Worm (Caenorhabditis elegans): ENCODE data around the gene ZK637.12.

ZK637.12 gene

DNA sequence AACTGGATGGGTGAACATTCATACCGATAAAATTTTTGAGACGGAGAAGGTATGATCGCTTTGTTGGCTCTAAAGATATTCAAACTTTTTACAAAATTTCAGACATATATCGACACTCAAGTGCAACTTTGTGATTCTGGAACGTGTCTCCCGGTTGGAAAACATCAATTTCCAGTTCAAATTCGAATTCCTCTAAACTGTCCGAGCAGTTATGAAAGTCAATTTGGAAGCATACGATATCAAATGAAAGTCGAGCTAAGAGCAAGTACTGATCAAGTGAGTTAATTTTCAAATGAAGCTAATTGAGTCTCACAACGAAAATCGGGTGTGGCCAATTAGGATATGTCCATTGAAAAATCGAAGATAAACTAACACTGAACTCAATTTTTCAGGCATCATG lies 10.3 kb downstream of the ZK637.12 start:
- TF ChIP-seq nhr-25 (tag; optimal IDR thresholded peaks at IDR 0.05) (no peak), ama-1 (optimal IDR thresholded peaks at IDR 0.05) (no peak), ceh-82 (tag; optimal IDR thresholded peaks at IDR 0.05) (no peak), elt-3 (tag; optimal IDR thresholded peaks at IDR 0.05) (no peak)

- no peak for TF ChIP-seq skn-1 (tag; optimal IDR thresholded peaks at IDR 0.05)
- TF ChIP-seq ztf-4 (tag; optimal IDR thresholded peaks at IDR 0.05): no peak
- TF ChIP-seq alr-1 (tag; optimal IDR thresholded peaks at IDR 0.05): no peak
- no peak for TF ChIP-seq nhr-10 (tag; optimal IDR thresholded peaks at IDR 0.05)
- peak; percentile 40 for TF ChIP-seq sem-4 (tag; optimal IDR thresholded peaks at IDR 0.05)
- peak; percentile 55 for TF ChIP-seq crh-2 (tag; optimal IDR thresholded peaks at IDR 0.05)
- no peak for TF ChIP-seq ama-1 (optimal IDR thresholded peaks at IDR 0.05)
- no peak for TF ChIP-seq nhr-6 (tag; optimal IDR thresholded peaks at IDR 0.05)
- no peak for TF ChIP-seq peb-1 (tag; optimal IDR thresholded peaks at IDR 0.05)
- TF ChIP-seq lin-39 (tag; optimal IDR thresholded peaks at IDR 0.05): no peak
- TF ChIP-seq sma-9 (GFP tag; optimal IDR thresholded peaks at IDR 0.05): peak; percentile 83
- no peak for TF ChIP-seq sma-9 (tag; optimal IDR thresholded peaks at IDR 0.05)
- TF ChIP-seq ceh-16 (tag; optimal IDR thresholded peaks at IDR 0.05): no peak
- no peak for TF ChIP-seq nhr-23 (tag; optimal IDR thresholded peaks at IDR 0.05)
- TF ChIP-seq nhr-11 (tag; optimal IDR thresholded peaks at IDR 0.05): no peak
- TF ChIP-seq mbf-1 (tag; optimal IDR thresholded peaks at IDR 0.05): no peak
- TF ChIP-seq mdl-1 (tag; optimal IDR thresholded peaks at IDR 0.05): peak in 1 of 2 experiments; percentile 17
- no peak for TF ChIP-seq nhr-12 (tag; optimal IDR thresholded peaks at IDR 0.05)
- TF ChIP-seq Y55F3AM.14 (GFP tag; optimal IDR thresholded peaks at IDR 0.05): peak; percentile 45
- no peak for TF ChIP-seq R02D3.7 (tag; optimal IDR thresholded peaks at IDR 0.05)
- no peak for TF ChIP-seq nhr-237 (tag; optimal IDR thresholded peaks at IDR 0.05)
- peak; percentile 80 for TF ChIP-seq gmeb-1 (tag; optimal IDR thresholded peaks at IDR 0.05)
- no peak for TF ChIP-seq unc-62 (GFP tag; optimal IDR thresholded peaks at IDR 0.05)
- no peak for TF ChIP-seq mab-5 (tag; optimal IDR thresholded peaks at IDR 0.05)
- TF ChIP-seq ceh-82 (tag; optimal IDR thresholded peaks at IDR 0.05): no peak
- TF ChIP-seq snpc-4 (tag; optimal IDR thresholded peaks at IDR 0.05): no peak
- TF ChIP-seq egl-27 (tag; optimal IDR thresholded peaks at IDR 0.05): peak; percentile 29
- peak; percentile 79 for TF ChIP-seq lin-11 (tag; optimal IDR thresholded peaks at IDR 0.05)
- peak; percentile 88 for TF ChIP-seq fos-1 (tag; optimal IDR thresholded peaks at IDR 0.05)
- TF ChIP-seq ztf-11 (tag; optimal IDR thresholded peaks at IDR 0.05): no peak
- TF ChIP-seq elt-1 (tag; optimal IDR thresholded peaks at IDR 0.05): no peak
- no peak for TF ChIP-seq unc-39 (tag; optimal IDR thresholded peaks at IDR 0.05)
- no peak for TF ChIP-seq ztf-1 (GFP tag; conservative IDR thresholded peaks at IDR 0.05)
- no peak for TF ChIP-seq aly-2 (tag; optimal IDR thresholded peaks at IDR 0.05)
- peak; percentile 68 for TF ChIP-seq sma-3 (GFP tag; optimal IDR thresholded peaks at IDR 0.05)
- peak; percentile 57 for TF ChIP-seq unc-55 (GFP tag; optimal IDR thresholded peaks at IDR 0.05)
- peak; percentile 25 for TF ChIP-seq zag-1 (tag; optimal IDR thresholded peaks at IDR 0.05)
- no peak for TF ChIP-seq ZK546.5 (tag; optimal IDR thresholded peaks at IDR 0.05)
- peak; percentile 60 for TF ChIP-seq F13H6.1 (tag; optimal IDR thresholded peaks at IDR 0.05)
- no peak for TF ChIP-seq dmd-4 (tag; optimal IDR thresholded peaks at IDR 0.05)
- TF ChIP-seq nhr-77 (tag; optimal IDR thresholded peaks at IDR 0.05): no peak
- TF ChIP-seq lsy-2 (tag; optimal IDR thresholded peaks at IDR 0.05): peak; percentile 63 to 70
- no peak for TF ChIP-seq elt-3 (tag; optimal IDR thresholded peaks at IDR 0.05)
- no peak for TF ChIP-seq nhr-25 (tag; optimal IDR thresholded peaks at IDR 0.05)
- no peak for TF ChIP-seq blmp-1 (tag; optimal IDR thresholded peaks at IDR 0.05; ENCODE audit: insufficient read depth)
- TF ChIP-seq lin-13 (GFP tag; optimal IDR thresholded peaks at IDR 0.05): peak; percentile 66
- peak; percentile 85 for TF ChIP-seq nhr-129 (tag; optimal IDR thresholded peaks at IDR 0.05)
- TF ChIP-seq nhr-21 (tag; optimal IDR thresholded peaks at IDR 0.05): peak; percentile 63
- peak; percentile 81 for TF ChIP-seq C34F6.9 (tag; optimal IDR thresholded peaks at IDR 0.05)
These were observed 13.5 kb downstream of the ZK637.12 start for ce11 chrIII:8937571-8937970.

Measured in whole organism, L2 larva.